Worm (Caenorhabditis elegans) whole organism, L1 larva: ENCODE results near the gene F47B10.6.

Experiments used
- C04F5.9 ChIP-seq: sonication (generic microtip); optimal IDR thresholded peaks from 2 replicates; lab custom pipeline; 2016; ENCODE audit warnings: missing genetic modification characterization, missing compliant biosample characterization
- C34B4.2 ChIP-seq: sonication (generic microtip); optimal IDR thresholded peaks from 2 replicates; lab custom pipeline; 2017; ENCODE audit warnings: mild to moderate bottlenecking, missing genetic modification characterization, missing compliant biosample characterization
- F16B12.6 ChIP-seq: fragments of 150-350 bp; optimal IDR thresholded peaks from 2 replicates; lab custom pipeline; 2014; ENCODE audit warnings: missing biosample characterization, missing genetic modification characterization
- Y116A8C.19 ChIP-seq: sonication (generic microtip); optimal IDR thresholded peaks from 2 replicates; lab custom pipeline; 2016; ENCODE audit warnings: missing compliant biosample characterization, missing genetic modification characterization, borderline replicate concordance
- aha-1 ChIP-seq: fragments of 150-350 bp; optimal IDR thresholded peaks from 2 replicates; lab custom pipeline; 2014; ENCODE audit warnings: missing biosample characterization, missing genetic modification characterization
- alr-1 ChIP-seq: fragments of 200-800 bp; sonication (Bioruptor generic); optimal IDR thresholded peaks from 2 replicates; lab custom pipeline; 2018; ENCODE audit warnings: borderline replicate concordance, mild to moderate bottlenecking, missing genetic modification characterization, missing compliant biosample characterization
- ama-1 ChIP-seq: fragments of 150-350 bp; optimal IDR thresholded peaks from 2 replicates; lab custom pipeline; 2014
- ceh-63 ChIP-seq: fragments of 200-800 bp; sonication (Bioruptor generic); optimal IDR thresholded peaks from 2 replicates; lab custom pipeline; 2018; ENCODE audit warnings: mild to moderate bottlenecking, missing genetic modification characterization, missing compliant biosample characterization
- ceh-8 ChIP-seq: fragments of 200-800 bp; sonication (Bioruptor generic); optimal IDR thresholded peaks from 2 replicates; lab custom pipeline; 2018; ENCODE audit warnings: mild to moderate bottlenecking, missing genetic modification characterization, moderate library complexity, missing compliant biosample characterization
- ceh-90 ChIP-seq: sonication (generic microtip); optimal IDR thresholded peaks from 2 replicates; lab custom pipeline; 2016; ENCODE audit warnings: missing genetic modification characterization, missing compliant biosample characterization
- ces-1 ChIP-seq: fragments of 150-350 bp; optimal IDR thresholded peaks from 2 replicates; lab custom pipeline; 2014; ENCODE audit warnings: missing biosample characterization, missing genetic modification reagents, missing genetic modification characterization
- dpl-1 ChIP-seq, 3 experiments: fragments of 150-350 bp in 2 of 3; sonication (generic microtip) in 1 of 3; optimal IDR thresholded peaks; 2 replicates each; lab custom pipeline; 2014 to 2017; ENCODE audit warnings: missing biosample characterization in 3 of 3, missing genetic modification characterization in 3 of 3, missing genetic modification reagents in 3 of 3
- dsc-1 ChIP-seq: sonication (generic microtip); optimal IDR thresholded peaks from 2 replicates; lab custom pipeline; 2016; ENCODE audit warnings: mild to moderate bottlenecking, missing genetic modification characterization, missing compliant biosample characterization
- efl-1 ChIP-seq, 4 experiments: fragments of 150-350 bp; optimal IDR thresholded peaks in 3 of 4; peaks in 1 of 4; 1 replicate in 1 of 4; 2 replicates in 3 of 4; lab custom pipeline; 2014; ENCODE audit warnings: missing biosample characterization in 2 of 4, missing genetic modification characterization in 2 of 4, missing genetic modification reagents in 2 of 4
- efl-3 ChIP-seq: fragments of 200-800 bp; sonication (Bioruptor generic); optimal IDR thresholded peaks from 2 replicates; lab custom pipeline; 2018; ENCODE audit warnings: mild to moderate bottlenecking, missing genetic modification characterization, missing compliant biosample characterization
- egl-13 ChIP-seq: sonication (generic microtip); optimal IDR thresholded peaks from 2 replicates; lab custom pipeline; 2016; ENCODE audit warnings: missing genotype, missing genetic modification reagents, missing genetic modification characterization, missing compliant biosample characterization
- elt-2 ChIP-seq: sonication (generic microtip); optimal IDR thresholded peaks from 2 replicates; lab custom pipeline; 2016; ENCODE audit warnings: missing genetic modification characterization, mild to moderate bottlenecking, inconsistent platforms, missing compliant biosample characterization, missing genetic modification reagents
- fkh-4 ChIP-seq: sonication (generic microtip); optimal IDR thresholded peaks from 2 replicates; lab custom pipeline; 2016; ENCODE audit warnings: missing compliant biosample characterization, missing genetic modification characterization, borderline replicate concordance
- hlh-4 ChIP-seq: sonication (generic microtip); optimal IDR thresholded peaks from 2 replicates; lab custom pipeline; 2016; ENCODE audit warnings: mild to moderate bottlenecking, missing genetic modification characterization, missing compliant biosample characterization
- hpl-2 ChIP-seq: fragments of 150-350 bp; optimal IDR thresholded peaks from 2 replicates; lab custom pipeline; 2014; ENCODE audit warnings: missing biosample characterization, missing genetic modification reagents, missing genetic modification characterization
- lin-13 ChIP-seq: fragments of 150-350 bp; optimal IDR thresholded peaks from 2 replicates; lab custom pipeline; 2014; ENCODE audit warnings: missing biosample characterization, missing genetic modification reagents, missing genetic modification characterization
- lin-14 ChIP-seq: fragments of 200-800 bp; sonication (Bioruptor generic); optimal IDR thresholded peaks from 2 replicates; lab custom pipeline; 2018; ENCODE audit warnings: mild to moderate bottlenecking, missing genetic modification characterization, moderate library complexity, missing compliant biosample characterization
- lin-15B ChIP-seq: fragments of 150-350 bp; sonication (generic microtip); optimal IDR thresholded peaks from 3 replicates; lab custom pipeline; 2014; ENCODE audit warnings: missing biosample characterization, missing genetic modification characterization
- lir-3 ChIP-seq: sonication (generic microtip); optimal IDR thresholded peaks from 2 replicates; lab custom pipeline; 2016; ENCODE audit warnings: mild to moderate bottlenecking, missing genetic modification characterization, moderate library complexity, missing compliant biosample characterization; ENCODE audit not compliant: poor library complexity
- lsy-2 ChIP-seq, 2 experiments: fragments of 150-350 bp; optimal IDR thresholded peaks; 2 replicates each; lab custom pipeline; 2014; ENCODE audit warnings: missing biosample characterization in 2 of 2, missing genetic modification characterization in 2 of 2
- mef-2 ChIP-seq: fragments of 150-350 bp; optimal IDR thresholded peaks from 2 replicates; lab custom pipeline; 2014; ENCODE audit warnings: missing biosample characterization, missing genetic modification characterization
- mep-1 ChIP-seq: fragments of 150-350 bp; optimal IDR thresholded peaks from 2 replicates; lab custom pipeline; 2014; ENCODE audit warnings: missing biosample characterization, missing genetic modification characterization
- nhr-19 ChIP-seq: fragments of 200-800 bp; sonication (Bioruptor generic); conservative IDR thresholded peaks from 2 replicates; pipeline ENCODE4 v1.3.6; 2022; ENCODE audit warnings: missing genetic modification characterization, missing compliant biosample characterization
- nhr-20 ChIP-seq: sonication (generic microtip); optimal IDR thresholded peaks from 2 replicates; lab custom pipeline; 2016; ENCODE audit warnings: mild to moderate bottlenecking, missing genetic modification characterization, missing compliant biosample characterization
- nhr-237 ChIP-seq: fragments of 150-350 bp; optimal IDR thresholded peaks from 2 replicates; lab custom pipeline; 2014; ENCODE audit warnings: missing biosample characterization, missing genetic modification characterization
- nhr-28 ChIP-seq: fragments of 150-350 bp; optimal IDR thresholded peaks from 2 replicates; lab custom pipeline; 2014; ENCODE audit warnings: missing biosample characterization, missing genetic modification characterization
- nhr-71 ChIP-seq: sonication (generic microtip); optimal IDR thresholded peaks from 2 replicates; lab custom pipeline; 2016; ENCODE audit warnings: mild to moderate bottlenecking, missing genetic modification characterization, moderate library complexity, missing compliant biosample characterization
- nhr-76 ChIP-seq: sonication (generic microtip); optimal IDR thresholded peaks from 2 replicates; lab custom pipeline; 2017; ENCODE audit warnings: missing biosample characterization, missing genetic modification characterization
- nhr-77 ChIP-seq: fragments of 150-350 bp; optimal IDR thresholded peaks from 2 replicates; lab custom pipeline; 2014; ENCODE audit warnings: missing biosample characterization, missing genetic modification characterization
- nhr-84 ChIP-seq: sonication (generic microtip); optimal IDR thresholded peaks from 2 replicates; lab custom pipeline; 2017; ENCODE audit warnings: missing biosample characterization, missing genetic modification characterization
- nhr-85 ChIP-seq: sonication (generic microtip); peaks from one replicate; lab custom pipeline; 2016; ENCODE audit warnings: missing genetic modification characterization, inconsistent platforms, missing compliant biosample characterization
- nhr-90 ChIP-seq: sonication (generic microtip); optimal IDR thresholded peaks from 2 replicates; lab custom pipeline; 2016; ENCODE audit warnings: mild to moderate bottlenecking, missing genetic modification characterization, missing compliant biosample characterization; ENCODE audit not compliant: poor library complexity
- pax-3 ChIP-seq: fragments of 200-800 bp; sonication (Bioruptor generic); optimal IDR thresholded peaks from 2 replicates; lab custom pipeline; 2018; ENCODE audit warnings: mild to moderate bottlenecking, missing genetic modification characterization, moderate library complexity, missing compliant biosample characterization
- pqm-1 ChIP-seq: sonication (generic microtip); optimal IDR thresholded peaks from 3 replicates; lab custom pipeline; 2017; ENCODE audit warnings: missing biosample characterization, missing genetic modification characterization
- rnt-1 ChIP-seq: sonication (generic microtip); optimal IDR thresholded peaks from 2 replicates; lab custom pipeline; 2016; ENCODE audit warnings: mild to moderate bottlenecking, missing genetic modification characterization, moderate library complexity, missing compliant biosample characterization
- skn-1 ChIP-seq: fragments of 150-350 bp; optimal IDR thresholded peaks from 2 replicates; lab custom pipeline; 2014; ENCODE audit warnings: missing biosample characterization, missing genetic modification characterization
- snpc-4 ChIP-seq: fragments of 150-350 bp; optimal IDR thresholded peaks from 2 replicates; lab custom pipeline; 2014; ENCODE audit warnings: missing biosample characterization, missing genetic modification characterization
- snu-23 ChIP-seq: sonication (generic microtip); optimal IDR thresholded peaks from 2 replicates; lab custom pipeline; 2016; ENCODE audit warnings: missing genetic modification characterization, missing compliant biosample characterization
- sox-4 ChIP-seq: sonication (generic microtip); optimal IDR thresholded peaks from 2 replicates; lab custom pipeline; 2016; ENCODE audit warnings: missing genetic modification characterization, missing compliant biosample characterization
- sptf-1 ChIP-seq: fragments of 150-350 bp; optimal IDR thresholded peaks from 2 replicates; lab custom pipeline; 2014; ENCODE audit warnings: missing biosample characterization, missing genetic modification characterization
- swsn-7 ChIP-seq: sonication (generic microtip); optimal IDR thresholded peaks from 2 replicates; lab custom pipeline; 2016; ENCODE audit warnings: missing genetic modification characterization, missing compliant biosample characterization
- unc-130 ChIP-seq: fragments of 150-350 bp; optimal IDR thresholded peaks from 2 replicates; lab custom pipeline; 2017; ENCODE audit warnings: missing biosample characterization, missing genetic modification characterization, inconsistent platforms
- unc-30 ChIP-seq: sonication (generic microtip); optimal IDR thresholded peaks from 2 replicates; lab custom pipeline; 2017; ENCODE audit warnings: missing biosample characterization, missing genetic modification characterization
- unc-86 ChIP-seq: sonication (generic microtip); optimal IDR thresholded peaks from 2 replicates; lab custom pipeline; 2016; ENCODE audit warnings: missing genetic modification characterization, missing compliant biosample characterization
- unc-98 ChIP-seq: fragments of 200-800 bp; sonication (Bioruptor generic); IDR thresholded peaks from 2 replicates; pipeline ENCODE4 v1.3.6; 2022; ENCODE audit warnings: missing genetic modification characterization, missing compliant biosample characterization
- vab-15 ChIP-seq: sonication (generic microtip); optimal IDR thresholded peaks from 2 replicates; lab custom pipeline; 2017; ENCODE audit warnings: missing genotype, mild to moderate bottlenecking, missing genetic modification characterization, missing compliant biosample characterization
- xbp-1 ChIP-seq: sonication (generic microtip); optimal IDR thresholded peaks from 2 replicates; lab custom pipeline; 2016; ENCODE audit warnings: missing genetic modification characterization, missing compliant biosample characterization
- zag-1 ChIP-seq: fragments of 150-350 bp; optimal IDR thresholded peaks from 2 replicates; lab custom pipeline; 2014; ENCODE audit warnings: missing biosample characterization, missing genetic modification characterization
- ztf-4 ChIP-seq: fragments of 150-350 bp; optimal IDR thresholded peaks from 2 replicates; lab custom pipeline; 2014; ENCODE audit warnings: missing biosample characterization, missing genetic modification characterization

F47B10.6 gene

DNA sequence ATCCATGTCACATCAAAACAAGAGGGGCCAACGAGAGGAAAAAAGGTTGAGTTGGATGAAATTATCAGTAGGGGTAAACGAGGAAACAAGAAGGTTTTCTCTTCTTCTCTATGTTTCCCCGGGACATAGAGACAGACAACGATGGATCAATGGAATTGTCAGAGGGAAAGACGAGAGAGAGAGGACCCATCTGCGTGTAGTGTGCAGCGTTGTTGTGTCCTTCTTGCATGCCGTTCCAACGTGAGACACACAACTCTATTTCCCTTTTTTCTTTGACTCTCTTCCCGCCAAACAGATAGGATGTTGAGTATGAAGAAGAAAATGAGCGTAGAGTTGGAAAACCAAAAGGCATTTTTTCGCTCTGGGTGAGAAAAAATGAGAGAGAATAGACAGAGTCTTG lies 12.7 kb downstream of the F47B10.6 start (continued):
- TF ChIP-seq Y116A8C.19 (tag; lab: Kevin White, UChicago) (no peak), xbp-1 (tag; lab: Kevin White, UChicago) (peak; percentile 23), vab-15 (tag; lab: Kevin White, UChicago) (no peak), unc-86 (tag; lab: Kevin White, UChicago) (no peak), nhr-28 (no peak), unc-30 (tag; lab: Kevin White, UChicago) (no peak), nhr-90 (tag; lab: Kevin White, UChicago) (peak; percentile 25), zag-1 (tag; lab: Kevin White, UChicago) (no peak), alr-1 (tag; lab: Kevin White, UChicago) (no peak), dsc-1 (peak; percentile 58), nhr-77 (tag; lab: Kevin White, UChicago) (peak; percentile 64), C34B4.2 (tag; lab: Kevin White, UChicago) (no peak), nhr-76 (tag; lab: Kevin White, UChicago) (no peak), rnt-1 (peak; percentile 66), unc-130 (tag; lab: Kevin White, UChicago) (peak; percentile 26), aha-1 (no peak), unc-98 (GFP tag; lab: Robert Waterston, UW) (no peak), snu-23 (GFP tag; lab: Kevin White, UChicago) (peak; percentile 74), snpc-4 (tag; lab: Kevin White, UChicago) (no peak), ceh-63 (no peak), ama-1 (lab: Kevin White, UChicago) (no peak), sptf-1 (tag; lab: Kevin White, UChicago) (no peak), mef-2 (peak; percentile 14), lir-3 (peak; percentile 22), nhr-237 (tag; lab: Kevin White, UChicago) (no peak), mep-1 (tag; lab: Kevin White, UChicago) (peak; percentile 80), lin-13 (GFP tag; lab: Kevin White, UChicago) (peak; percentile 7), pqm-1 (tag; lab: Kevin White, UChicago) (no peak), hpl-2 (GFP tag; lab: Kevin White, UChicago) (no peak), F16B12.6 (tag; lab: Kevin White, UChicago) (peak; percentile 30), ceh-90 (tag; lab: Kevin White, UChicago) (no peak), nhr-71 (tag; lab: Kevin White, UChicago) (peak; percentile 82), ceh-8 (GFP tag; lab: Kevin White, UChicago) (no peak), elt-2 (tag; lab: Kevin White, UChicago) (no peak), dpl-1 (GFP tag; optimal IDR thresholded peaks at IDR 0.05; lab: Kevin White, UChicago) (peak in 2 of 3 experiments; percentile 5 to 19), nhr-85 (tag; lab: Kevin White, UChicago) (peak; percentile 74), efl-1 (optimal IDR thresholded peaks at IDR 0.05; lab: Kevin White, UChicago) (peak; percentile 32 to 55), efl-1 (GFP tag; optimal IDR thresholded peaks at IDR 0.05 in 1 of 2; lab: Kevin White, UChicago) (no peak), lsy-2 (tag; optimal IDR thresholded peaks at IDR 0.05; lab: Kevin White, UChicago) (peak; percentile 37 to 75), skn-1 (tag; lab: Kevin White, UChicago) (peak; percentile 41), nhr-19 (GFP tag; lab: Robert Waterston, UW) (peak; percentile 62), C04F5.9 (tag; lab: Kevin White, UChicago) (no peak), nhr-20 (peak; percentile 69), fkh-4 (no peak), lin-15B (tag; lab: Kevin White, UChicago) (no peak), ces-1 (no peak), pax-3 (tag; lab: Kevin White, UChicago) (no peak), swsn-7 (peak; percentile 57), ztf-4 (tag; lab: Kevin White, UChicago) (no peak), lin-14 (GFP tag; lab: Kevin White, UChicago) (peak; percentile 99), nhr-84 (tag; lab: Kevin White, UChicago) (no peak), hlh-4 (tag; lab: Kevin White, UChicago) (no peak), egl-13 (tag; lab: Kevin White, UChicago) (no peak), efl-3 (GFP tag; lab: Kevin White, UChicago) (no peak), sox-4 (no peak)
